Worm (Caenorhabditis elegans): ENCODE results near the gene Y73C8C.8.

DNA sequence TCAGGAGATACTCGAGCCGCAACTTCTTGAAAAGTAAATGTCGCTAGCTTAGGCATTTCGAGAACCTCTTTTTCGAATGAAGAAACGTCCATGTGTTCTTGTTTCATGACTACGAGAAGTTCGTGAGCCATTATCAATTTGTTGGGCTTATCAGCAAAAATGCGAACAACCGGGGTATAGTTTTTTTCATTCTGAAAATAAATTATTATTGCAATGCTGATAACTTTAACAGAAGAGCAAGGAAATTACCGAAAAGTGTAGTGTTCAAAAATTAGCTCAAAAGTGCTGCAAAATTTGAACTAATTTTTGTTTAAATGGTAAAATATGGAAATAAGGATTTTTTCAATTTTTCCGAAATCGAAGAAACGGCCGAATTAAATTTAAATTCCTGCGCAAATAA, 1.5 kb downstream of the Y73C8C.8 start:
- no peak for TF ChIP-seq nhr-76 (tag; optimal IDR thresholded peaks at IDR 0.05)
- TF ChIP-seq snpc-4 (tag; optimal IDR thresholded peaks at IDR 0.05) = no peak
- TF ChIP-seq nhr-237 (tag; optimal IDR thresholded peaks at IDR 0.05) = no peak
- TF ChIP-seq ceh-39 (tag; optimal IDR thresholded peaks at IDR 0.05) = no peak
- no peak for TF ChIP-seq cnd-1 (tag; optimal IDR thresholded peaks at IDR 0.05)
- TF ChIP-seq pha-4 (tag; optimal IDR thresholded peaks at IDR 0.05) = no peak
- no peak for TF ChIP-seq mep-1 (tag; optimal IDR thresholded peaks at IDR 0.05)
- no peak for TF ChIP-seq unc-62 (GFP tag; optimal IDR thresholded peaks at IDR 0.05)
- TF ChIP-seq mab-5 (tag; optimal IDR thresholded peaks at IDR 0.05) = no peak

Data from whole organism, mixed stage, embryonic.